Fruit fly (Drosophila melanogaster) Kc167 (cell line): ENCODE data around the gene Ilp4.

Experiments
- Myc ChIP-seq: fragments of >200 bp; optimal IDR thresholded peaks from 2 replicates; lab custom pipeline; 2017; ENCODE audit warnings: missing external identifiers
- h ChIP-seq: fragments of >200 bp; optimal IDR thresholded peaks from 3 replicates; lab custom pipeline; 2018; ENCODE audit warnings: missing external identifiers
- insv ChIP-seq: fragments of >200 bp; optimal IDR thresholded peaks from 3 replicates; lab custom pipeline; 2018; ENCODE audit warnings: missing external identifiers
- psq ChIP-seq: fragments of >200 bp; optimal IDR thresholded peaks from 2 replicates; lab custom pipeline; 2017; ENCODE audit warnings: missing external identifiers
- ttk ChIP-seq: sonication (Bioruptor generic); optimal IDR thresholded peaks from 2 replicates; lab custom pipeline; 2017; ENCODE audit warnings: missing external identifiers

DNA sequence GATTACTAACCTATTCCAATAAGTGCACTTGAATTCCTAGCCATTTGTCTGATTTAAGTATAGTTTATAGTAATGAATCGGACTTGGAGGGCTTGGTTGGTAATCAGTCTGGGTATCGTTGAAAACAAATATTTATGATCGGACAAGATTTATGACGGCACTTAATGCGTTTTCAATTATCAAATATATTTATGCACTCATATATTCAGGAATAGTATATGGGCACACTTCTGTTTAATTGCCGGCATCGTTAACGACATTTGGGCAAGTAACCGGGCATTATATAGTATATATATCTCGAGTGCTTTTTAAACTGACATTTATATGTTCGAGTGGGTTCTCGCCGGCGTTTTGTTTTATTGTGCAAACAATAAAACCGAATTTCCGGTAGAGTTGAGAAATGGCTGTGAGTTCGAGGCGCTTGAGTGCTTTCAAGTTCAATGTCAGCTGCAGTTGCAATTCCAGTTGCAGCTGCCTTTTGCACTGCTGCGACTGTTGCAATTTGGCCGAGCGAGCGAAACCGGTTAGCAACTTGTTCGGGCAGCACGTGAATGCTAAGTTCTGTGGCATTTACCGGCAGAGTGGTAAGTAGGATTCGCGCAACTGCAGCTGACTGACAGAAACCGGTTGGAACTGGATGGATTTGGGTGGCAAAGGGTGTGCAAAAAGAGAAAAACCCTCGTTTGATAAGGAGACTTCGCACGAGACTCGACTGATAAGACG lies 36.3 kb downstream of the Ilp4 start:
- TF ChIP-seq insv (lab: Kevin White, UChicago) (no peak), ttk (lab: Kevin White, UChicago) (no peak), psq (no peak), Myc (no peak), h (lab: Kevin White, UChicago) (no peak)
